Fruit fly (Drosophila melanogaster): ENCODE results near the gene Gr93c.
A peak's percentile ranks its signal among the peaks of the same experiment; 100 is the strongest.

Gr93c gene

dm6 chr3R:21837069-21837977, 7.7 kb downstream of the Gr93c start (continued):
- TF ChIP-seq HmgZ (tag; optimal IDR thresholded peaks at IDR 0.05) (no peak), tgo (GFP tag; IDR thresholded peaks at IDR 0.05) (peak; percentile 13; the same call in 1 of the 3 replicates), Ptx1 (GFP tag; IDR thresholded peaks at IDR 0.05) (no peak), CG18476 (GFP tag; optimal IDR thresholded peaks at IDR 0.05) (peak; percentile 36), CG2875 (GFP tag; optimal IDR thresholded peaks at IDR 0.05) (no peak), Rx (GFP tag; IDR thresholded peaks at IDR 0.05) (peak; percentile 25; the same call in 1 of the 2 replicates), CG43689 (GFP tag; IDR thresholded peaks at IDR 0.05) (0 out of 2 replicates have a peak, but pooled peaks have one; percentile 40), dmrt99B (tag; optimal IDR thresholded peaks at IDR 0.05) (peak; percentile 86), caup (GFP tag; optimal IDR thresholded peaks at IDR 0.05; ENCODE audit: severe bottlenecking) (peak; percentile 8), Antp (GFP tag; optimal IDR thresholded peaks at IDR 0.05) (no peak), ara (GFP tag; IDR thresholded peaks at IDR 0.05) (peak; percentile 65), CG7745 (tag; optimal IDR thresholded peaks at IDR 0.05) (no peak), chm (GFP tag; IDR thresholded peaks at IDR 0.05) (no peak), CG14050 (GFP tag; IDR thresholded peaks at IDR 0.05) (peak; percentile 62; the same call in 2 of the 3 replicates), CG2129 (GFP tag; IDR thresholded peaks at IDR 0.05; ENCODE audit: partially characterized antibody) (no peak), CG3995 (GFP tag; optimal IDR thresholded peaks at IDR 0.05) (no peak), CG11085 (GFP tag; IDR thresholded peaks at IDR 0.05) (no peak), CG3407 (GFP tag; optimal IDR thresholded peaks at IDR 0.05) (no peak), Ets65A (GFP tag) (no peak), zf30C (GFP tag; optimal IDR thresholded peaks at IDR 0.05) (no peak), lab (GFP tag; optimal IDR thresholded peaks at IDR 0.05) (peak; percentile 37), CG11696 (GFP tag; IDR thresholded peaks at IDR 0.05) (0 out of 2 replicates have a peak, but pooled peaks have one; percentile 31), disco-r (GFP tag; optimal IDR thresholded peaks at IDR 0.05) (no peak), CG17359 (tag; optimal IDR thresholded peaks at IDR 0.05) (peak; percentile 81), CG5953 (GFP tag; IDR thresholded peaks at IDR 0.05) (no peak), vfl (GFP tag; optimal IDR thresholded peaks at IDR 0.05) (no peak), psq (GFP tag; optimal IDR thresholded peaks at IDR 0.05) (no peak), CG7556 (GFP tag; optimal IDR thresholded peaks at IDR 0.05) (peak; percentile 29), CG6272 (GFP tag; IDR thresholded peaks at IDR 0.05) (no peak), HLH3B (GFP tag; IDR thresholded peaks at IDR 0.05) (peak; percentile 79), Lpt (GFP tag; optimal IDR thresholded peaks at IDR 0.05) (no peak), CG9727 (GFP tag; optimal IDR thresholded peaks at IDR 0.05) (no peak), dysf (GFP tag; IDR thresholded peaks at IDR 0.05) (peak; percentile 5; the same call in 1 of the 3 replicates), CG14441 (GFP tag; IDR thresholded peaks at IDR 0.05) (peak; percentile 67), shn (GFP tag; optimal IDR thresholded peaks at IDR 0.05) (no peak), HLHmδ (GFP tag; optimal IDR thresholded peaks at IDR 0.05) (no peak), odd (GFP tag; optimal IDR thresholded peaks at IDR 0.05) (no peak), Atf-2 (GFP tag; optimal IDR thresholded peaks at IDR 0.05) (no peak), CG4360 (GFP tag; IDR thresholded peaks at IDR 0.05) (peak; percentile 93), H15 (GFP tag; IDR thresholded peaks at IDR 0.05) (0 out of 3 replicates have a peak, but pooled peaks have one; percentile 55), ewg (GFP tag; optimal IDR thresholded peaks at IDR 0.05) (no peak), lilli (GFP tag; optimal IDR thresholded peaks at IDR 0.05) (no peak), D19A (tag; optimal IDR thresholded peaks at IDR 0.05) (peak; percentile 33), Deaf1 (tag; optimal IDR thresholded peaks at IDR 0.05) (peak; percentile 77), CG30403 (GFP tag; optimal IDR thresholded peaks at IDR 0.05) (peak; percentile 10), Sin3A (optimal IDR thresholded peaks at IDR 0.05) (no peak), tio (GFP tag; optimal IDR thresholded peaks at IDR 0.05) (no peak), Ada2b (GFP tag; IDR thresholded peaks at IDR 0.05) (peak; percentile 54), az2 (GFP tag; optimal IDR thresholded peaks at IDR 0.05) (no peak), unpg (GFP tag; optimal IDR thresholded peaks at IDR 0.05) (peak; percentile 45)

All from whole organism, embryonic.